Fruit fly (Drosophila melanogaster) whole organism, pupa: ENCODE data around the gene CG13894.

Experiments
- CG10348 ChIP-seq: fragments of 200-800 bp; sonication (Bioruptor generic); IDR thresholded peaks from 2 replicates; pipeline ENCODE4 v1.3.6; 2022; ENCODE audit warnings: missing biosample characterization, missing genetic modification characterization
- CG14655 ChIP-seq: fragments of 200-800 bp; sonication (Bioruptor generic); optimal IDR thresholded peaks from 3 replicates; lab custom pipeline; 2017; ENCODE audit warnings: mild to moderate bottlenecking, missing biosample characterization, missing genetic modification reagents, missing genetic modification characterization
- CG17806 ChIP-seq: fragments of 200-800 bp; sonication (Bioruptor generic); optimal IDR thresholded peaks from 2 replicates; lab custom pipeline; 2018; ENCODE audit warnings: missing biosample characterization, mild to moderate bottlenecking, missing genetic modification characterization, moderate library complexity
- CG8159 ChIP-seq: fragments of 200-800 bp; sonication (Bioruptor generic); optimal IDR thresholded peaks from 3 replicates; lab custom pipeline; 2018; ENCODE audit warnings: missing biosample characterization, mild to moderate bottlenecking, missing genetic modification characterization, moderate library complexity
- CG8301 ChIP-seq: fragments of 200-800 bp; sonication (Bioruptor generic); optimal IDR thresholded peaks from 2 replicates; lab custom pipeline; 2018; ENCODE audit warnings: missing biosample characterization, mild to moderate bottlenecking, missing genetic modification characterization
- CG9948 ChIP-seq: fragments of 200-800 bp; sonication (Bioruptor generic); optimal IDR thresholded peaks from 2 replicates; lab custom pipeline; 2018; ENCODE audit warnings: missing biosample characterization, mild to moderate bottlenecking, missing genetic modification characterization, moderate library complexity
- EcR ChIP-seq: fragments of 200-800 bp; sonication (Bioruptor generic); optimal IDR thresholded peaks from 3 replicates; lab custom pipeline; 2019; ENCODE audit warnings: missing biosample characterization, missing genetic modification characterization, mild to moderate bottlenecking, moderate library complexity, missing genetic modification reagents
- Ets98B ChIP-seq: fragments of 200-800 bp; sonication (Bioruptor generic); IDR thresholded peaks from 2 replicates; pipeline ENCODE4 v1.3.6; 2022; ENCODE audit warnings: missing biosample characterization, missing genetic modification characterization
- Pif1A ChIP-seq: fragments of 200-800 bp; sonication (Bioruptor generic); optimal IDR thresholded peaks from 3 replicates; lab custom pipeline; 2016; ENCODE audit warnings: missing biosample characterization, missing genetic modification characterization
- rn ChIP-seq: fragments of 200-800 bp; sonication (Bioruptor generic); IDR thresholded peaks from 2 replicates; pipeline ENCODE4 v1.3.6; 2022; ENCODE audit warnings: missing biosample characterization, missing genetic modification characterization

dm6 chr3L:732290-732954, 33.5 kb upstream of the CG13894 start:
- TF ChIP-seq CG14655 (GFP tag; lab: Kevin White, UChicago) (no peak), CG9948 (tag; lab: Kevin White, UChicago) (no peak), CG10348 (no peak), EcR (GFP tag; lab: Kevin White, UChicago) (peak; percentile 42), rn (no peak), Ets98B (GFP tag; lab: Robert Waterston, UW) (no peak), CG8159 (tag; lab: Kevin White, UChicago) (no peak), CG8301 (no peak), CG17806 (tag; lab: Kevin White, UChicago) (no peak), Pif1A (GFP tag; lab: Kevin White, UChicago) (no peak)
